Fruit fly (Drosophila melanogaster) whole organism, embryonic: ENCODE measurements around the gene ND-24.

ENCODE experiments used
- ATbp ChIP-seq: fragments of 200-800 bp; sonication (Bioruptor generic); optimal IDR thresholded peaks from 2 replicates; lab custom pipeline; 2017; ENCODE audit warnings: missing biosample characterization, mild to moderate bottlenecking, missing genetic modification characterization, missing genetic modification reagents
- Ada2b ChIP-seq: fragments of 200-800 bp; sonication (Bioruptor generic); IDR thresholded peaks from 2 replicates; pipeline ENCODE4 v1.3.6; 2022; ENCODE audit warnings: missing biosample characterization, missing genetic modification characterization
- CG10543 ChIP-seq: fragments of 200-800 bp; sonication (Bioruptor generic); optimal IDR thresholded peaks from 3 replicates; lab custom pipeline; 2017; ENCODE audit warnings: missing biosample characterization, mild to moderate bottlenecking, missing genetic modification characterization, moderate library complexity
- CG11456 ChIP-seq: fragments of 200-800 bp; sonication (Bioruptor generic); IDR thresholded peaks from 3 replicates; pipeline ENCODE4 v1.3.6; 2022; ENCODE audit warnings: missing biosample characterization, missing genetic modification characterization
- CG12219 ChIP-seq: fragments of 200-800 bp; sonication (Bioruptor generic); optimal IDR thresholded peaks from 3 replicates; lab custom pipeline; 2018; ENCODE audit warnings: missing biosample characterization, mild to moderate bottlenecking, missing genetic modification characterization
- CG12299 ChIP-seq: fragments of 200-800 bp; sonication (Bioruptor generic); optimal IDR thresholded peaks from 2 replicates; lab custom pipeline; 2018; ENCODE audit warnings: missing biosample characterization, mild to moderate bottlenecking, missing genetic modification characterization
- CG15269 ChIP-seq: fragments of 200-800 bp; sonication (Bioruptor generic); optimal IDR thresholded peaks from 2 replicates; lab custom pipeline; 2018; ENCODE audit warnings: missing biosample characterization, mild to moderate bottlenecking, missing genetic modification characterization, moderate library complexity
- CG1603 ChIP-seq: fragments of 200-800 bp; sonication (Bioruptor generic); optimal IDR thresholded peaks from 2 replicates; lab custom pipeline; 2019; ENCODE audit warnings: missing biosample characterization, mild to moderate bottlenecking, missing genetic modification characterization, moderate library complexity
- CG17328 ChIP-seq: fragments of 200-800 bp; sonication (Bioruptor generic); IDR thresholded peaks from 2 replicates; pipeline ENCODE4 v1.3.6; 2022; ENCODE audit warnings: missing biosample characterization, missing genetic modification characterization
- CG17802 ChIP-seq: fragments of 200-800 bp; sonication (Bioruptor generic); optimal IDR thresholded peaks from 2 replicates; lab custom pipeline; 2018; ENCODE audit warnings: missing biosample characterization, mild to moderate bottlenecking, missing genetic modification characterization, moderate library complexity
- CG17912 ChIP-seq: fragments of 200-800 bp; sonication (Bioruptor generic); optimal IDR thresholded peaks from 2 replicates; lab custom pipeline; 2018; ENCODE audit warnings: missing biosample characterization, mild to moderate bottlenecking, missing genetic modification characterization
- CG1792 ChIP-seq: fragments of 200-800 bp; sonication (Bioruptor generic); optimal IDR thresholded peaks from 2 replicates; lab custom pipeline; 2016; ENCODE audit warnings: missing biosample characterization, missing genetic modification characterization
- CG18764 ChIP-seq: fragments of 200-800 bp; sonication (Bioruptor generic); optimal IDR thresholded peaks from 3 replicates; lab custom pipeline; 2016; ENCODE audit warnings: missing biosample characterization, missing genetic modification characterization
- CG2712 ChIP-seq: fragments of 200-800 bp; optimal IDR thresholded peaks from 3 replicates; lab custom pipeline; 2019; ENCODE audit warnings: missing biosample characterization, mild to moderate bottlenecking, missing genetic modification characterization, moderate library complexity
- CG30431 ChIP-seq: fragments of 200-800 bp; sonication (Bioruptor generic); optimal IDR thresholded peaks from 2 replicates; lab custom pipeline; 2017; ENCODE audit warnings: missing biosample characterization, missing genetic modification characterization
- CG32532 ChIP-seq: fragments of 200-800 bp; sonication (Bioruptor generic); IDR thresholded peaks from 2 replicates; pipeline ENCODE4 v1.3.6; 2022; ENCODE audit warnings: missing biosample characterization, missing genetic modification characterization
- CG32767 ChIP-seq: fragments of 200-800 bp; sonication (Bioruptor generic); IDR thresholded peaks from 2 replicates; pipeline ENCODE4 v1.3.6; 2022; ENCODE audit warnings: missing biosample characterization, missing genetic modification characterization
- CG42726 ChIP-seq: fragments of 200-800 bp; sonication (Bioruptor generic); IDR thresholded peaks from 2 replicates; pipeline ENCODE4 v1.3.6; 2022; ENCODE audit warnings: missing biosample characterization, missing genetic modification characterization; ENCODE audit not compliant: partially characterized antibody
- CG4360 ChIP-seq: fragments of 200-800 bp; sonication (Bioruptor generic); IDR thresholded peaks from 2 replicates; pipeline ENCODE4 v1.3.6; 2022; ENCODE audit warnings: missing biosample characterization, missing genetic modification characterization
- CG4404 ChIP-seq: fragments of 200-800 bp; sonication (Bioruptor generic); IDR thresholded peaks from 2 replicates; pipeline ENCODE4 v1.3.6; 2022; ENCODE audit warnings: missing biosample characterization, missing genetic modification characterization
- CG4707 ChIP-seq: fragments of 200-800 bp; sonication (Bioruptor generic); optimal IDR thresholded peaks from 2 replicates; lab custom pipeline; 2018; ENCODE audit warnings: missing biosample characterization, mild to moderate bottlenecking, missing genetic modification characterization, moderate library complexity
- CG4730 ChIP-seq: fragments of 200-800 bp; sonication (Bioruptor generic); IDR thresholded peaks from 2 replicates; pipeline ENCODE4 v1.3.6; 2022; ENCODE audit warnings: missing biosample characterization, missing genetic modification characterization
- CG5953 ChIP-seq: fragments of 200-800 bp; sonication (Bioruptor generic); IDR thresholded peaks from 2 replicates; pipeline ENCODE4 v1.3.6; 2022; ENCODE audit warnings: missing biosample characterization, missing genetic modification characterization
- CG7839 ChIP-seq: fragments of 200-800 bp; sonication (Bioruptor generic); optimal IDR thresholded peaks from 3 replicates; lab custom pipeline; 2018; ENCODE audit warnings: missing biosample characterization, mild to moderate bottlenecking, missing genetic modification characterization, moderate library complexity
- Dbx ChIP-seq: fragments of 200-800 bp; sonication (Bioruptor generic); IDR thresholded peaks from 3 replicates; pipeline ENCODE4 v1.3.6; 2022; ENCODE audit warnings: missing biosample characterization, missing genetic modification characterization
- H2.0 ChIP-seq: fragments of 200-800 bp; sonication (Bioruptor generic); IDR thresholded peaks from 2 replicates; pipeline ENCODE4 v1.3.6; 2022; ENCODE audit warnings: missing biosample characterization, missing genetic modification characterization
- TFAM ChIP-seq: fragments of 200-800 bp; sonication (Bioruptor generic); optimal IDR thresholded peaks from 2 replicates; lab custom pipeline; 2017; ENCODE audit warnings: missing biosample characterization, missing genetic modification characterization, inconsistent platforms
- al ChIP-seq: fragments of 200-800 bp; sonication (Bioruptor generic); IDR thresholded peaks from 2 replicates; pipeline ENCODE4 v1.3.6; 2022; ENCODE audit warnings: missing biosample characterization, missing genetic modification characterization
- ara ChIP-seq: fragments of 200-800 bp; sonication (Bioruptor generic); IDR thresholded peaks from 2 replicates; pipeline ENCODE4 v1.3.6; 2022; ENCODE audit warnings: missing biosample characterization, missing genetic modification characterization
- cwo ChIP-seq: fragments of 200-800 bp; sonication (Bioruptor generic); optimal IDR thresholded peaks from 3 replicates; lab custom pipeline; 2017; ENCODE audit warnings: missing biosample characterization, missing genetic modification characterization, mild to moderate bottlenecking, moderate library complexity, missing genetic modification reagents
- da ChIP-seq: fragments of 200-800 bp; sonication (Bioruptor generic); optimal IDR thresholded peaks from 2 replicates; lab custom pipeline; 2016; ENCODE audit warnings: missing biosample characterization, missing genetic modification characterization
- dm ChIP-seq: fragments of 200-800 bp; sonication (Bioruptor generic); optimal IDR thresholded peaks from 3 replicates; lab custom pipeline; 2016; ENCODE audit warnings: missing biosample characterization, missing genetic modification characterization
- dysf ChIP-seq: fragments of 200-800 bp; sonication (Bioruptor generic); IDR thresholded peaks from 3 replicates; pipeline ENCODE4 v1.3.6; 2022; ENCODE audit warnings: missing biosample characterization, missing genetic modification characterization
- eyg ChIP-seq: fragments of 200-800 bp; sonication (Bioruptor generic); optimal IDR thresholded peaks from 3 replicates; lab custom pipeline; 2016; ENCODE audit warnings: missing biosample characterization, missing genetic modification characterization
- fd96Cb ChIP-seq: fragments of 200-800 bp; sonication (Bioruptor generic); optimal IDR thresholded peaks from 2 replicates; lab custom pipeline; 2018; ENCODE audit warnings: missing biosample characterization, mild to moderate bottlenecking, missing genetic modification characterization, moderate library complexity
- lilli ChIP-seq: fragments of 200-800 bp; sonication (Bioruptor generic); optimal IDR thresholded peaks from 3 replicates; lab custom pipeline; 2016; ENCODE audit warnings: missing biosample characterization, missing genetic modification characterization
- lov ChIP-seq, 2 experiments: fragments of 200-800 bp in 1 of 2; fragments of >200 bp in 1 of 2; sonication (Bioruptor generic) in 1 of 2; IDR thresholded peaks in 1 of 2; optimal IDR thresholded peaks in 1 of 2; 2 replicates in 1 of 2; 3 replicates in 1 of 2; pipeline versions ENCODE4 v1.3.6 to Lab custom; 2017 to 2022; ENCODE audit warnings: missing biosample characterization in 1 of 2, missing genetic modification characterization in 1 of 2
- nerfin-1 ChIP-seq: fragments of 200-800 bp; sonication (Bioruptor generic); optimal IDR thresholded peaks from 3 replicates; lab custom pipeline; 2019; ENCODE audit warnings: missing biosample characterization, mild to moderate bottlenecking, missing genetic modification characterization, moderate library complexity
- nom ChIP-seq: fragments of 200-800 bp; sonication (Bioruptor generic); optimal IDR thresholded peaks from 2 replicates; lab custom pipeline; 2017; ENCODE audit warnings: missing biosample characterization, missing genetic modification characterization, mild to moderate bottlenecking, moderate library complexity, missing genetic modification reagents
- org-1 ChIP-seq: fragments of 200-800 bp; sonication (Bioruptor generic); optimal IDR thresholded peaks from 2 replicates; lab custom pipeline; 2017; ENCODE audit warnings: missing biosample characterization, missing genetic modification characterization
- pfk ChIP-seq: fragments of 200-800 bp; sonication (Bioruptor generic); optimal IDR thresholded peaks from 2 replicates; lab custom pipeline; 2018; ENCODE audit warnings: missing biosample characterization, mild to moderate bottlenecking, missing genetic modification characterization, moderate library complexity
- pho ChIP-seq: fragments of 200-800 bp; sonication (Bioruptor generic); optimal IDR thresholded peaks from 2 replicates; lab custom pipeline; 2016; ENCODE audit warnings: missing biosample characterization, missing genetic modification characterization
- pita ChIP-seq: fragments of 200-800 bp; sonication (Bioruptor generic); optimal IDR thresholded peaks from 2 replicates; lab custom pipeline; 2017; ENCODE audit warnings: missing biosample characterization, mild to moderate bottlenecking, missing genetic modification characterization
- sr ChIP-seq: fragments of 200-800 bp; sonication (Bioruptor generic); IDR thresholded peaks from 3 replicates; pipeline ENCODE4 v1.3.6; 2022; ENCODE audit warnings: missing biosample characterization, missing genetic modification characterization
- unpg ChIP-seq: fragments of 200-800 bp; sonication (Bioruptor generic); optimal IDR thresholded peaks from 3 replicates; lab custom pipeline; 2018; ENCODE audit warnings: missing biosample characterization, mild to moderate bottlenecking, missing genetic modification characterization, moderate library complexity
- yki ChIP-seq: fragments of >200 bp; optimal IDR thresholded peaks from 3 replicates; lab custom pipeline; 2018

The ND-24 gene

DNA sequence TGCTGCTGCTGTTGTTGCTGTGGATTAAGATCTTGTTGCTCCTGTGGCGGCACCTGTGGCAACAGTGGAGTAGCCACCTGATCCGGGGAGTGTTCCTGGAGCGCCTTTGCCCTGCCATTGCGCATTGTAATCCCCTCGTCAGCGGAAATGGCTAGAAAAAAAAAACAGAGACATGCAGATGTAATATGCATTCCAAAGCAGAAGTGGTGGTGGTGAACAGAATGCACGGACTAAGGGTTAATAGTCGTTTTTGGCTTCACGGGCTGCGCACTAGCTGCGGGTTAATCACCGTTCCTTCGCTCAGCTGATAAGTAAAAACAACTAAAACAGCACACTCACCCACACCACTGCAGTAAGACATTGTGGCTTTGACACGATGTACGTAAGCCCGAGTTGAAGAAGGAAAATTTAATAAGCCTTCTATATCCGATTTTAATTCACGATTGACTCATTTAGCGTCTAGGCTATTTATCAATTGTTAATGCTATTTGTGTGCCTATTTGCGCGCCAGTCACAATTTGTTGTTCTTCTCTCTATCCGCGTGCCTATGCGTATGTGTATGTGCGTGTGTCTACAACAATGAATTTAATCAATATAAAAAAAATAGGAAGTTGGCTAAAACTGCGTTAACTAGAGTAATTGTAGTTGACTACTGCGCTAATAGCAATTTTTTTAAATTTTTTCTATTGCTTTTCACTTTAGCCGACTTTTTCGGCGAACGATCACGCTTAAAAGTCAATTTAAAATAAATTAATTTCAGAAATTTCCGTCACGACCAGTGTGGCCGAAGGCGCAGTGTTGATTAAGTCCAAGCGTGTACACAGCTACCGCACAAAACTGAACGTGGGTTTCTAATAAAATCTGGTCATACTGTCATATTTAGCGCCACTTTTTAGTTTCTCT, 4.5 kb upstream of the ND-24 start, which contains the start of gene stas (continued):
- TF ChIP-seq CG4707 (GFP tag; lab: Kevin White, UChicago), result no peak
- no peak for TF ChIP-seq H2.0 (GFP tag; lab: Robert Waterston, UW)
- TF ChIP-seq CG10543 (GFP tag; lab: Kevin White, UChicago), result peak; percentile 5
- TF ChIP-seq CG4404, result no peak
- no peak for TF ChIP-seq CG1792 (GFP tag; lab: Kevin White, UChicago)
- TF ChIP-seq eyg (GFP tag; lab: Kevin White, UChicago), result no peak
- TF ChIP-seq CG32532 (GFP tag; lab: Robert Waterston, UW), result peak; percentile 18; the same call in 1 of the 2 replicates
- TF ChIP-seq CG18764 (GFP tag; lab: Kevin White, UChicago), result no peak
- TF ChIP-seq CG30431 (GFP tag; lab: Kevin White, UChicago), result no peak
- TF ChIP-seq yki (lab: Kevin White, UChicago), result no peak
- TF ChIP-seq fd96Cb (tag; lab: Kevin White, UChicago), result no peak
- TF ChIP-seq CG11456 (GFP tag; lab: Robert Waterston, UW), result no peak
- TF ChIP-seq nom (GFP tag; lab: Kevin White, UChicago), result peak; percentile 37
- TF ChIP-seq cwo, result no peak
- 0 out of 2 replicates have a peak, but pooled peaks have one; percentile 20 for TF ChIP-seq CG32767
- TF ChIP-seq TFAM (GFP tag; lab: Kevin White, UChicago), result no peak
- peak; percentile 33 for TF ChIP-seq nerfin-1 (tag; lab: Kevin White, UChicago)
- TF ChIP-seq CG17328, result no peak
- TF ChIP-seq lov (optimal IDR thresholded peaks at IDR 0.05; lab: Kevin White, UChicago), result no peak
- no peak for TF ChIP-seq lov (GFP tag; IDR thresholded peaks at IDR 0.05; lab: Robert Waterston, UW)
- TF ChIP-seq CG17912 (GFP tag; lab: Kevin White, UChicago), result peak; percentile 26
- TF ChIP-seq CG2712 (tag; lab: Kevin White, UChicago), result peak; percentile 40
- TF ChIP-seq Ada2b (GFP tag; lab: Robert Waterston, UW), result no peak
- TF ChIP-seq dysf, result no peak
- TF ChIP-seq CG5953 (GFP tag; lab: Robert Waterston, UW), result no peak
- peak; percentile 29 for TF ChIP-seq CG15269
- TF ChIP-seq CG42726, result 0 out of 2 replicates have a peak, but pooled peaks have one; percentile 12
- no peak for TF ChIP-seq al (GFP tag; lab: Robert Waterston, UW)
- TF ChIP-seq unpg, result peak; percentile 2
- TF ChIP-seq org-1 (GFP tag; lab: Kevin White, UChicago), result no peak
- no peak for TF ChIP-seq pho (GFP tag; lab: Kevin White, UChicago)
- no peak for TF ChIP-seq da (GFP tag; lab: Kevin White, UChicago)
- TF ChIP-seq dm (GFP tag; lab: Kevin White, UChicago), result no peak
- peak; percentile 20 for TF ChIP-seq lilli (GFP tag; lab: Kevin White, UChicago)
- no peak for TF ChIP-seq sr (GFP tag; lab: Robert Waterston, UW)
- TF ChIP-seq CG17802 (tag; lab: Kevin White, UChicago), result no peak
- no peak for TF ChIP-seq ara (GFP tag; lab: Robert Waterston, UW)
- no peak for TF ChIP-seq CG12219 (GFP tag; lab: Kevin White, UChicago)
- TF ChIP-seq CG7839 (tag; lab: Kevin White, UChicago), result no peak
- no peak for TF ChIP-seq CG4360 (GFP tag; lab: Robert Waterston, UW)
- no peak for TF ChIP-seq pita (GFP tag; lab: Kevin White, UChicago)
- peak; percentile 10 for TF ChIP-seq CG12299
- no peak for TF ChIP-seq ATbp (GFP tag; lab: Kevin White, UChicago)
- peak; percentile 31 for TF ChIP-seq CG1603 (tag; lab: Kevin White, UChicago)
- no peak for TF ChIP-seq pfk (GFP tag; lab: Kevin White, UChicago)
- TF ChIP-seq CG4730 (GFP tag; lab: Robert Waterston, UW), result no peak
- TF ChIP-seq Dbx (GFP tag; lab: Robert Waterston, UW), result no peak
